Worm (Caenorhabditis elegans): Measurements from ENCODE around the gene zhit-3.

ce11 chrV:10191242-10191641 lies 20.7 kb downstream of the zhit-3 start:
- TF ChIP-seq lin-15B (tag; optimal IDR thresholded peaks at IDR 0.05) (no peak), tbx-2 (tag; optimal IDR thresholded peaks at IDR 0.05) (no peak), nhr-77 (tag; optimal IDR thresholded peaks at IDR 0.05) (no peak), ceh-16 (tag; optimal IDR thresholded peaks at IDR 0.05) (no peak), nhr-237 (tag; optimal IDR thresholded peaks at IDR 0.05) (no peak)
